Fruit fly (Drosophila melanogaster): ENCODE results near the gene MED11.

MED11 gene

dm6 chr3L:18786066-18786426, 40.4 kb downstream of the MED11 start:
- TF ChIP-seq CG43689 (GFP tag; IDR thresholded peaks at IDR 0.05) (peak; percentile 50; the same call in 1 of the 2 replicates), CG1603 (tag; optimal IDR thresholded peaks at IDR 0.05) (no peak), CG13287 (GFP tag; IDR thresholded peaks at IDR 0.05; ENCODE audit: partially characterized antibody) (peak; percentile 12; the same call in 1 of the 2 replicates), CG14050 (GFP tag; IDR thresholded peaks at IDR 0.05) (peak; percentile 27; the same call in 1 of the 3 replicates), ap (GFP tag; IDR thresholded peaks at IDR 0.05) (0 out of 2 replicates have a peak, but pooled peaks have one; percentile 12), NC2β (GFP tag; optimal IDR thresholded peaks at IDR 0.05) (no peak), CG8944 (GFP tag; optimal IDR thresholded peaks at IDR 0.05) (no peak), Vsx1 (GFP tag; optimal IDR thresholded peaks at IDR 0.05) (no peak), CG5953 (GFP tag; IDR thresholded peaks at IDR 0.05) (0 out of 2 replicates have a peak, but pooled peaks have one; percentile 4), CG14860 (GFP tag; IDR thresholded peaks at IDR 0.05; ENCODE audit: partially characterized antibody) (no peak), CG31388 (GFP tag; optimal IDR thresholded peaks at IDR 0.05) (no peak), CG12104 (GFP tag; optimal IDR thresholded peaks at IDR 0.05) (peak; percentile 12), pnt (GFP tag; optimal IDR thresholded peaks at IDR 0.05) (no peak), dmrt99B (tag; optimal IDR thresholded peaks at IDR 0.05) (peak; percentile 47), CG9609 (GFP tag; optimal IDR thresholded peaks at IDR 0.05) (no peak), oc (tag; optimal IDR thresholded peaks at IDR 0.05) (peak; percentile 34), sna (GFP tag; IDR thresholded peaks at IDR 0.05; ENCODE audit: partially characterized antibody) (peak; percentile 35; the same call in 1 of the 2 replicates), exex (tag; optimal IDR thresholded peaks at IDR 0.05) (no peak), ac (GFP tag; optimal IDR thresholded peaks at IDR 0.05) (no peak), chm (GFP tag; IDR thresholded peaks at IDR 0.05) (0 out of 2 replicates have a peak, but pooled peaks have one; percentile 49), CG11696 (GFP tag; IDR thresholded peaks at IDR 0.05) (peak; percentile 90), ranshi (GFP tag; IDR thresholded peaks at IDR 0.05) (peak; percentile 47; the same call in 1 of the 2 replicates), Ets65A (GFP tag) (peak; percentile 5), CG2120 (GFP tag; optimal IDR thresholded peaks at IDR 0.05) (peak; percentile 30), CG4730 (GFP tag; IDR thresholded peaks at IDR 0.05) (0 out of 2 replicates have a peak, but pooled peaks have one; percentile 26), toy (GFP tag; IDR thresholded peaks at IDR 0.05) (0 out of 2 replicates have a peak, but pooled peaks have one; percentile 20), ara (GFP tag; IDR thresholded peaks at IDR 0.05) (no peak; the same call in 1 of the 2 replicates), CG12744 (GFP tag; optimal IDR thresholded peaks at IDR 0.05) (no peak), CG12659 (GFP tag; optimal IDR thresholded peaks at IDR 0.05) (peak; percentile 11), HHEX (GFP tag; optimal IDR thresholded peaks at IDR 0.05) (peak; percentile 7), ase (GFP tag; IDR thresholded peaks at IDR 0.05) (peak; percentile 30; the same call in 1 of the 3 replicates), sug (tag; optimal IDR thresholded peaks at IDR 0.05) (no peak), CG32772 (GFP tag; IDR thresholded peaks at IDR 0.05) (no peak), CG6689 (GFP tag; IDR thresholded peaks at IDR 0.05) (peak; percentile 68), CG8290 (GFP tag; optimal IDR thresholded peaks at IDR 0.05) (no peak), CG8290 (tag; optimal IDR thresholded peaks at IDR 0.05) (no peak), CG3281 (GFP tag; optimal IDR thresholded peaks at IDR 0.05) (peak; percentile 24), Camta (GFP tag; optimal IDR thresholded peaks at IDR 0.05) (peak; percentile 4), C15 (GFP tag; IDR thresholded peaks at IDR 0.05) (0 out of 3 replicates have a peak, but pooled peaks have one; percentile 34), CG2712 (tag; optimal IDR thresholded peaks at IDR 0.05) (peak; percentile 24), CG9437 (GFP tag; optimal IDR thresholded peaks at IDR 0.05) (no peak), zfh1 (GFP tag; IDR thresholded peaks at IDR 0.05) (0 out of 3 replicates have a peak, but pooled peaks have one; percentile 35), HmgZ (tag; optimal IDR thresholded peaks at IDR 0.05) (no peak), CG30403 (GFP tag; optimal IDR thresholded peaks at IDR 0.05) (peak; percentile 15), Fer3 (tag; optimal IDR thresholded peaks at IDR 0.05) (peak; percentile 59), CG6654 (GFP tag; optimal IDR thresholded peaks at IDR 0.05) (no peak), Oli (tag; optimal IDR thresholded peaks at IDR 0.05) (peak; percentile 28), pan (optimal IDR thresholded peaks at IDR 0.05) (no peak), pan (GFP tag; optimal IDR thresholded peaks at IDR 0.05 in 1 of 2, IDR thresholded peaks at IDR 0.05 in 1 of 2) (peak in 1 of 2 experiments; percentile 79), CG12391 (tag; optimal IDR thresholded peaks at IDR 0.05) (peak; percentile 40), Stat92E (GFP tag; optimal IDR thresholded peaks at IDR 0.05) (no peak)
